ENCODE assay signal across 1 fruit fly cellular context in genomic region chr3L:17846982-17847355, dm6.
TF ChIP-seq lines count a peak whose summit lies in the region.

No protein-coding gene starts in this region.

TF ChIP-seq in whole organism, embryonic, 481 proteins besides CTCF, POLR2A, EP300 and RAD21 (continued from another document and continues in another):
- TF ChIP-seq ac (GFP tag; optimal IDR thresholded peaks at IDR 0.05; lab: Kevin White, UChicago) (no peak), en (GFP tag; optimal IDR thresholded peaks at IDR 0.05; lab: Kevin White, UChicago) (no peak), luna (GFP tag; optimal IDR thresholded peaks at IDR 0.05; lab: Kevin White, UChicago) (no peak), her (GFP tag; optimal IDR thresholded peaks at IDR 0.05; lab: Kevin White, UChicago) (no peak), CG6689 (GFP tag; IDR thresholded peaks at IDR 0.05; lab: Robert Waterston, UW) (no peak), crp (GFP tag; optimal IDR thresholded peaks at IDR 0.05; lab: Kevin White, UChicago) (peak in 1 of 2 experiments; percentile 25), crc (GFP tag; optimal IDR thresholded peaks at IDR 0.05; lab: Kevin White, UChicago) (no peak), CG1603 (tag; optimal IDR thresholded peaks at IDR 0.05; lab: Kevin White, UChicago) (no peak), Tbp (GFP tag; optimal IDR thresholded peaks at IDR 0.05; lab: Kevin White, UChicago) (no peak), nerfin-2 (GFP tag; IDR thresholded peaks at IDR 0.05; lab: Robert Waterston, UW; ENCODE audit: partially characterized antibody) (peak; percentile 68), shn (GFP tag; optimal IDR thresholded peaks at IDR 0.05; lab: Kevin White, UChicago) (peak; percentile 10), CG11723 (GFP tag; optimal IDR thresholded peaks at IDR 0.05; lab: Kevin White, UChicago) (no peak), ap (GFP tag; IDR thresholded peaks at IDR 0.05; lab: Robert Waterston, UW) (no peak), CG14014 (GFP tag; IDR thresholded peaks at IDR 0.05; lab: Robert Waterston, UW) (no peak), CG15696 (tag; optimal IDR thresholded peaks at IDR 0.05; lab: Kevin White, UChicago) (no peak), tin (GFP tag; optimal IDR thresholded peaks at IDR 0.05; lab: Kevin White, UChicago) (no peak), Poxn (GFP tag; IDR thresholded peaks at IDR 0.05; lab: Robert Waterston, UW) (no peak), grn (GFP tag; optimal IDR thresholded peaks at IDR 0.05; lab: Kevin White, UChicago) (no peak), row (GFP tag; IDR thresholded peaks at IDR 0.05; lab: Robert Waterston, UW) (peak; percentile 67), CoRest (tag; optimal IDR thresholded peaks at IDR 0.05; lab: Kevin White, UChicago) (no peak), dimm (GFP tag; IDR thresholded peaks at IDR 0.05; lab: Robert Waterston, UW) (no peak), pita (GFP tag; optimal IDR thresholded peaks at IDR 0.05; lab: Kevin White, UChicago) (no peak), pfk (GFP tag; optimal IDR thresholded peaks at IDR 0.05; lab: Kevin White, UChicago) (no peak), Antp (GFP tag; optimal IDR thresholded peaks at IDR 0.05; lab: Kevin White, UChicago) (no peak), Doc2 (GFP tag; IDR thresholded peaks at IDR 0.05; lab: Robert Waterston, UW) (no peak), kay (GFP tag; optimal IDR thresholded peaks at IDR 0.05; lab: Kevin White, UChicago) (no peak), oc (tag; optimal IDR thresholded peaks at IDR 0.05; lab: Kevin White, UChicago) (no peak), CG9932 (GFP tag; IDR thresholded peaks at IDR 0.05; lab: Robert Waterston, UW) (peak; percentile 66), CG1233 (GFP tag; optimal IDR thresholded peaks at IDR 0.05; lab: Kevin White, UChicago) (no peak), stc (GFP tag; IDR thresholded peaks at IDR 0.05; lab: Robert Waterston, UW) (no peak), CG13123 (GFP tag; optimal IDR thresholded peaks at IDR 0.05; lab: Kevin White, UChicago) (no peak), Abd-B (GFP tag; optimal IDR thresholded peaks at IDR 0.05; lab: Kevin White, UChicago) (no peak), CG7928 (GFP tag; optimal IDR thresholded peaks at IDR 0.05; lab: Kevin White, UChicago) (peak; percentile 88), Dbx (GFP tag; IDR thresholded peaks at IDR 0.05; lab: Robert Waterston, UW) (peak; percentile 6; the same call in 1 of the 3 replicates), CG13296 (GFP tag; optimal IDR thresholded peaks at IDR 0.05; lab: Kevin White, UChicago) (no peak), CG2202 (tag; optimal IDR thresholded peaks at IDR 0.05; lab: Kevin White, UChicago) (no peak), Ets97D (GFP tag; optimal IDR thresholded peaks at IDR 0.05; lab: Kevin White, UChicago) (no peak), inv (GFP tag; IDR thresholded peaks at IDR 0.05; lab: Robert Waterston, UW; ENCODE audit: partially characterized antibody) (peak; percentile 58; the same call in 1 of the 2 replicates), CG3163 (GFP tag; optimal IDR thresholded peaks at IDR 0.05; lab: Kevin White, UChicago) (no peak), sima (GFP tag; optimal IDR thresholded peaks at IDR 0.05; lab: Kevin White, UChicago) (no peak), Scr (GFP tag; IDR thresholded peaks at IDR 0.05; lab: Robert Waterston, UW; ENCODE audit: partially characterized antibody) (peak; percentile 74), grau (tag; optimal IDR thresholded peaks at IDR 0.05; lab: Kevin White, UChicago) (no peak), CG11093 (GFP tag; IDR thresholded peaks at IDR 0.05; lab: Robert Waterston, UW) (no peak), knrl (GFP tag; IDR thresholded peaks at IDR 0.05; lab: Robert Waterston, UW; ENCODE audit: partially characterized antibody) (peak; percentile 61; the same call in 2 of the 3 replicates), sug (tag; optimal IDR thresholded peaks at IDR 0.05; lab: Kevin White, UChicago) (peak; percentile 57), crol (GFP tag; IDR thresholded peaks at IDR 0.05; lab: Robert Waterston, UW) (peak; percentile 56), fd96Cb (tag; optimal IDR thresholded peaks at IDR 0.05; lab: Kevin White, UChicago) (no peak), CG3281 (GFP tag; optimal IDR thresholded peaks at IDR 0.05; lab: Kevin White, UChicago) (no peak), Chrac-16 (GFP tag; optimal IDR thresholded peaks at IDR 0.05; lab: Kevin White, UChicago) (no peak), sob (GFP tag; IDR thresholded peaks at IDR 0.05; lab: Robert Waterston, UW) (peak; percentile 62), Doc3 (GFP tag; IDR thresholded peaks at IDR 0.05; lab: Robert Waterston, UW; ENCODE audit: partially characterized antibody) (peak; percentile 62; the same call in 2 of the 3 replicates), Mad (GFP tag; optimal IDR thresholded peaks at IDR 0.05; lab: Kevin White, UChicago) (no peak), CG13424 (tag; optimal IDR thresholded peaks at IDR 0.05; lab: Kevin White, UChicago) (no peak), CG6854 (GFP tag; optimal IDR thresholded peaks at IDR 0.05; lab: Kevin White, UChicago) (no peak), salm (tag; optimal IDR thresholded peaks at IDR 0.05; lab: Kevin White, UChicago) (no peak), lbe (GFP tag; optimal IDR thresholded peaks at IDR 0.05; lab: Kevin White, UChicago) (no peak), CG12942 (GFP tag; optimal IDR thresholded peaks at IDR 0.05; lab: Kevin White, UChicago) (no peak), CG11456 (GFP tag; IDR thresholded peaks at IDR 0.05; lab: Robert Waterston, UW) (no peak), CkIIα-i1 (GFP tag; IDR thresholded peaks at IDR 0.05; lab: Robert Waterston, UW) (no peak), vvl (GFP tag; IDR thresholded peaks at IDR 0.05; lab: Robert Waterston, UW) (no peak; the same call in 1 of the 2 replicates), Stat92E (GFP tag; optimal IDR thresholded peaks at IDR 0.05; lab: Kevin White, UChicago) (no peak), ash1 (GFP tag; optimal IDR thresholded peaks at IDR 0.05; lab: Kevin White, UChicago) (no peak), Lpt (GFP tag; optimal IDR thresholded peaks at IDR 0.05; lab: Kevin White, UChicago) (no peak), ase (GFP tag; IDR thresholded peaks at IDR 0.05; lab: Robert Waterston, UW) (no peak), Bteb2 (GFP tag; optimal IDR thresholded peaks at IDR 0.05; lab: Kevin White, UChicago) (no peak), pnt (GFP tag; optimal IDR thresholded peaks at IDR 0.05; lab: Kevin White, UChicago) (no peak), fd3F (GFP tag; optimal IDR thresholded peaks at IDR 0.05; lab: Kevin White, UChicago) (no peak), CG7357 (GFP tag; IDR thresholded peaks at IDR 0.05; lab: Robert Waterston, UW) (no peak), Lim3 (GFP tag; IDR thresholded peaks at IDR 0.05; lab: Robert Waterston, UW) (no peak), dpn (GFP tag; optimal IDR thresholded peaks at IDR 0.05; lab: Kevin White, UChicago) (no peak), CG8388 (GFP tag; optimal IDR thresholded peaks at IDR 0.05; lab: Kevin White, UChicago) (no peak), pum (GFP tag; optimal IDR thresholded peaks at IDR 0.05; lab: Kevin White, UChicago) (no peak), CG12659 (GFP tag; optimal IDR thresholded peaks at IDR 0.05; lab: Kevin White, UChicago) (no peak), CG1024 (GFP tag; IDR thresholded peaks at IDR 0.05; lab: Robert Waterston, UW) (no peak), CG18011 (GFP tag; optimal IDR thresholded peaks at IDR 0.05; lab: Kevin White, UChicago) (no peak), CG5953 (GFP tag; IDR thresholded peaks at IDR 0.05; lab: Robert Waterston, UW) (no peak), danr (GFP tag; IDR thresholded peaks at IDR 0.05; lab: Robert Waterston, UW) (no peak), unpg (GFP tag; optimal IDR thresholded peaks at IDR 0.05; lab: Kevin White, UChicago) (no peak), Hr78 (GFP tag; optimal IDR thresholded peaks at IDR 0.05; lab: Kevin White, UChicago) (no peak), Sry-δ (GFP tag; optimal IDR thresholded peaks at IDR 0.05; lab: Kevin White, UChicago) (peak; percentile 45), sisA (GFP tag; IDR thresholded peaks at IDR 0.05; lab: Robert Waterston, UW) (peak; percentile 11; the same call in 1 of the 2 replicates), CG8089 (GFP tag; optimal IDR thresholded peaks at IDR 0.05; lab: Kevin White, UChicago) (no peak), CG15073 (GFP tag; optimal IDR thresholded peaks at IDR 0.05; lab: Kevin White, UChicago) (no peak), insv (GFP tag; optimal IDR thresholded peaks at IDR 0.05; lab: Kevin White, UChicago) (no peak), fd102C (GFP tag; optimal IDR thresholded peaks at IDR 0.05; lab: Kevin White, UChicago) (no peak), CG15479 (GFP tag; optimal IDR thresholded peaks at IDR 0.05; lab: Kevin White, UChicago) (no peak), CG4424 (GFP tag; optimal IDR thresholded peaks at IDR 0.05; lab: Kevin White, UChicago) (no peak), CG14441 (GFP tag; IDR thresholded peaks at IDR 0.05; lab: Robert Waterston, UW) (no peak), CG10654 (GFP tag; optimal IDR thresholded peaks at IDR 0.05; lab: Kevin White, UChicago) (no peak), C15 (GFP tag; IDR thresholded peaks at IDR 0.05; lab: Robert Waterston, UW) (no peak), CG31441 (GFP tag; IDR thresholded peaks at IDR 0.05; lab: Robert Waterston, UW) (no peak), Oli (tag; optimal IDR thresholded peaks at IDR 0.05; lab: Kevin White, UChicago) (no peak), TFAM (GFP tag; optimal IDR thresholded peaks at IDR 0.05; lab: Kevin White, UChicago) (no peak), CG34376 (GFP tag; optimal IDR thresholded peaks at IDR 0.05; lab: Kevin White, UChicago) (no peak), CG14710 (tag; optimal IDR thresholded peaks at IDR 0.05; lab: Kevin White, UChicago) (no peak), CG17186 (GFP tag; optimal IDR thresholded peaks at IDR 0.05; lab: Kevin White, UChicago) (no peak), org-1 (GFP tag; optimal IDR thresholded peaks at IDR 0.05; lab: Kevin White, UChicago) (no peak), chn (GFP tag; optimal IDR thresholded peaks at IDR 0.05; lab: Kevin White, UChicago) (peak; percentile 29), otp (GFP tag; IDR thresholded peaks at IDR 0.05; lab: Robert Waterston, UW) (no peak), CG10462 (GFP tag; optimal IDR thresholded peaks at IDR 0.05; lab: Kevin White, UChicago) (no peak), zen2 (GFP tag; IDR thresholded peaks at IDR 0.05; lab: Robert Waterston, UW; ENCODE audit: partially characterized antibody) (peak; percentile 65), Taf1 (GFP tag; IDR thresholded peaks at IDR 0.05; lab: Robert Waterston, UW) (no peak), Neu2 (GFP tag; optimal IDR thresholded peaks at IDR 0.05; lab: Kevin White, UChicago; ENCODE audit: borderline replicate concordance) (no peak), NC2α (GFP tag; optimal IDR thresholded peaks at IDR 0.05; lab: Kevin White, UChicago) (no peak), bigmax (GFP tag; optimal IDR thresholded peaks at IDR 0.05; lab: Kevin White, UChicago) (peak; percentile 75), Dip3 (GFP tag; optimal IDR thresholded peaks at IDR 0.05; lab: Kevin White, UChicago) (no peak), vnd (GFP tag; IDR thresholded peaks at IDR 0.05; lab: Robert Waterston, UW; ENCODE audit: partially characterized antibody) (peak; percentile 69), CG7963 (GFP tag; IDR thresholded peaks at IDR 0.05; lab: Robert Waterston, UW; ENCODE audit: partially characterized antibody) (peak; percentile 60), CG30020 (tag; optimal IDR thresholded peaks at IDR 0.05; lab: Kevin White, UChicago) (no peak), NfI (GFP tag; optimal IDR thresholded peaks at IDR 0.05; lab: Kevin White, UChicago) (no peak), CG5180 (GFP tag; optimal IDR thresholded peaks at IDR 0.05; lab: Kevin White, UChicago) (peak; percentile 63), mld (GFP tag; IDR thresholded peaks at IDR 0.05; lab: Robert Waterston, UW; ENCODE audit: partially characterized antibody) (peak; percentile 66; the same call in 1 of the 3 replicates), scrt (GFP tag; optimal IDR thresholded peaks at IDR 0.05; lab: Kevin White, UChicago) (no peak), pan (optimal IDR thresholded peaks at IDR 0.05; lab: Kevin White, UChicago) (no peak), pan (GFP tag; optimal IDR thresholded peaks at IDR 0.05 in 1 of 2, IDR thresholded peaks at IDR 0.05 in 1 of 2) (no peak), twi (tag; optimal IDR thresholded peaks at IDR 0.05; lab: Kevin White, UChicago) (no peak), wdn (GFP tag; IDR thresholded peaks at IDR 0.05; lab: Robert Waterston, UW) (0 out of 2 replicates have a peak, but pooled peaks have one; percentile 8), CG10565 (GFP tag; optimal IDR thresholded peaks at IDR 0.05; lab: Kevin White, UChicago) (no peak), sna (GFP tag; IDR thresholded peaks at IDR 0.05; lab: Robert Waterston, UW; ENCODE audit: partially characterized antibody) (peak; percentile 60), CG8924 (tag; optimal IDR thresholded peaks at IDR 0.05; lab: Kevin White, UChicago) (no peak), CG2129 (GFP tag; IDR thresholded peaks at IDR 0.05; lab: Robert Waterston, UW; ENCODE audit: partially characterized antibody) (peak; percentile 54), CG6272 (GFP tag; IDR thresholded peaks at IDR 0.05; lab: Robert Waterston, UW) (no peak), CG10543 (GFP tag; optimal IDR thresholded peaks at IDR 0.05; lab: Kevin White, UChicago) (no peak), Med (GFP tag; lab: Kevin White, UChicago) (no peak), fu2 (GFP tag; optimal IDR thresholded peaks at IDR 0.05; lab: Kevin White, UChicago) (peak; percentile 30), HmgD (GFP tag; optimal IDR thresholded peaks at IDR 0.05; lab: Kevin White, UChicago) (no peak), seq (GFP tag; IDR thresholded peaks at IDR 0.05; lab: Robert Waterston, UW) (no peak), CG10274 (GFP tag; optimal IDR thresholded peaks at IDR 0.05; lab: Kevin White, UChicago) (no peak), sim (GFP tag; IDR thresholded peaks at IDR 0.05; lab: Robert Waterston, UW) (no peak), lola (GFP tag; optimal IDR thresholded peaks at IDR 0.05; lab: Kevin White, UChicago) (no peak), bcd (GFP tag; optimal IDR thresholded peaks at IDR 0.05; lab: Kevin White, UChicago) (no peak), Ssrp (tag; optimal IDR thresholded peaks at IDR 0.05; lab: Kevin White, UChicago) (no peak), NFAT (GFP tag; IDR thresholded peaks at IDR 0.05; lab: Robert Waterston, UW) (peak; percentile 91), ab (GFP tag; optimal IDR thresholded peaks at IDR 0.05; lab: Kevin White, UChicago) (no peak), CG4282 (GFP tag; optimal IDR thresholded peaks at IDR 0.05; lab: Kevin White, UChicago) (no peak), HLH54F (GFP tag; optimal IDR thresholded peaks at IDR 0.05; lab: Kevin White, UChicago) (no peak), z (GFP tag; IDR thresholded peaks at IDR 0.05; lab: Robert Waterston, UW) (no peak)
